Fruit fly (Drosophila melanogaster): ENCODE results near the gene CG9922.
A peak's percentile ranks its signal among the peaks of the same experiment; 100 is the strongest.

The CG9922 gene

dm6 chr3R:14056320-14057053, 20.3 kb upstream of the CG9922 start, which contains the start of gene foxo (continued):
- TF ChIP-seq Ptx1 (GFP tag; IDR thresholded peaks at IDR 0.05) (peak; percentile 42; the same call in 1 of the 2 replicates), D (optimal IDR thresholded peaks at IDR 0.05) (no peak), D (GFP tag; optimal IDR thresholded peaks at IDR 0.05) (peak; percentile 76), gcm (GFP tag; optimal IDR thresholded peaks at IDR 0.05) (peak; percentile 83), CG3847 (GFP tag; IDR thresholded peaks at IDR 0.05) (peak; percentile 59), sqz (GFP tag; optimal IDR thresholded peaks at IDR 0.05) (peak; percentile 62), CG13894 (tag; optimal IDR thresholded peaks at IDR 0.05) (peak; percentile 17), CG2116 (GFP tag; optimal IDR thresholded peaks at IDR 0.05) (peak; percentile 56), Neu2 (GFP tag; optimal IDR thresholded peaks at IDR 0.05; ENCODE audit: borderline replicate concordance) (no peak), slbo (GFP tag; IDR thresholded peaks at IDR 0.05) (peak; percentile 53), Hand (GFP tag; optimal IDR thresholded peaks at IDR 0.05) (peak; percentile 89), Hsf (GFP tag; optimal IDR thresholded peaks at IDR 0.05) (peak; percentile 21), btn (GFP tag; optimal IDR thresholded peaks at IDR 0.05) (no peak), sug (tag; optimal IDR thresholded peaks at IDR 0.05) (peak; percentile 71), CG5180 (GFP tag; optimal IDR thresholded peaks at IDR 0.05) (peak; percentile 77), az2 (GFP tag; optimal IDR thresholded peaks at IDR 0.05) (peak; percentile 69), org-1 (GFP tag; optimal IDR thresholded peaks at IDR 0.05) (peak; percentile 82), psq (GFP tag; optimal IDR thresholded peaks at IDR 0.05) (no peak), CG7745 (tag; optimal IDR thresholded peaks at IDR 0.05) (no peak), CG42726 (GFP tag; IDR thresholded peaks at IDR 0.05; ENCODE audit: partially characterized antibody) (no peak), caup (GFP tag; optimal IDR thresholded peaks at IDR 0.05; ENCODE audit: severe bottlenecking) (peak; percentile 72), CG15073 (GFP tag; optimal IDR thresholded peaks at IDR 0.05) (no peak), CG16815 (GFP tag; optimal IDR thresholded peaks at IDR 0.05) (peak; percentile 58), bab2 (GFP tag; optimal IDR thresholded peaks at IDR 0.05) (peak; percentile 52), HHEX (GFP tag; optimal IDR thresholded peaks at IDR 0.05) (peak; percentile 89), Vsx1 (GFP tag; optimal IDR thresholded peaks at IDR 0.05) (peak; percentile 73), trem (tag; optimal IDR thresholded peaks at IDR 0.05) (peak; percentile 60), eyg (GFP tag; optimal IDR thresholded peaks at IDR 0.05) (no peak), vfl (GFP tag; optimal IDR thresholded peaks at IDR 0.05) (no peak), mirr (GFP tag; optimal IDR thresholded peaks at IDR 0.05) (peak; percentile 49), pum (GFP tag; optimal IDR thresholded peaks at IDR 0.05) (no peak), CG2199 (GFP tag; IDR thresholded peaks at IDR 0.05) (peak; percentile 85; the same call in 2 of the 3 replicates), CG18599 (GFP tag; optimal IDR thresholded peaks at IDR 0.05) (peak; percentile 90), Taf1 (GFP tag; IDR thresholded peaks at IDR 0.05) (no peak), wek (GFP tag; optimal IDR thresholded peaks at IDR 0.05) (no peak), CG7928 (GFP tag; optimal IDR thresholded peaks at IDR 0.05) (no peak), CG6854 (GFP tag; optimal IDR thresholded peaks at IDR 0.05) (peak; percentile 86), lbe (GFP tag; optimal IDR thresholded peaks at IDR 0.05) (peak; percentile 20), Sry-β (GFP tag; optimal IDR thresholded peaks at IDR 0.05) (peak; percentile 43), CG11560 (tag; IDR thresholded peaks at IDR 0.05) (no peak), dimm (GFP tag; IDR thresholded peaks at IDR 0.05) (no peak), HLH4C (GFP tag; IDR thresholded peaks at IDR 0.05; ENCODE audit: partially characterized antibody) (no peak), pb (GFP tag; optimal IDR thresholded peaks at IDR 0.05) (no peak), Atf3 (GFP tag; optimal IDR thresholded peaks at IDR 0.05) (no peak), CG17912 (GFP tag; optimal IDR thresholded peaks at IDR 0.05) (peak; percentile 12), usp (GFP tag; optimal IDR thresholded peaks at IDR 0.05) (no peak), hth (optimal IDR thresholded peaks at IDR 0.05) (no peak), fru (optimal IDR thresholded peaks at IDR 0.05) (no peak), fd64A (GFP tag; optimal IDR thresholded peaks at IDR 0.05) (no peak), ac (GFP tag; optimal IDR thresholded peaks at IDR 0.05) (no peak)
